Worm (Caenorhabditis elegans) whole organism, mixed stage, embryonic: ENCODE results near the gene ZK697.14.

Experiments used
- M03D4.4 ChIP-seq: sonication (generic microtip); optimal IDR thresholded peaks from 2 replicates; lab custom pipeline; 2017; ENCODE audit warnings: mild to moderate bottlenecking, missing genetic modification characterization, missing compliant biosample characterization
- bed-3 ChIP-seq: fragments of 200-800 bp; sonication (Bioruptor generic); optimal IDR thresholded peaks from 3 replicates; lab custom pipeline; 2018; ENCODE audit warnings: mild to moderate bottlenecking, missing genetic modification characterization, moderate library complexity, missing compliant biosample characterization
- ceh-39 ChIP-seq: fragments of 150-350 bp; optimal IDR thresholded peaks from 2 replicates; lab custom pipeline; 2014; ENCODE audit warnings: missing biosample characterization, missing genetic modification characterization
- ceh-43 ChIP-seq: fragments of 200-800 bp; sonication (Bioruptor generic); optimal IDR thresholded peaks from 2 replicates; lab custom pipeline; 2018; ENCODE audit warnings: mild to moderate bottlenecking, missing genetic modification characterization, moderate library complexity, missing compliant biosample characterization
- ceh-83 ChIP-seq: fragments of 200-800 bp; sonication (Bioruptor generic); optimal IDR thresholded peaks from 2 replicates; lab custom pipeline; 2018; ENCODE audit warnings: mild to moderate bottlenecking, missing genetic modification characterization, missing compliant biosample characterization
- ces-1 ChIP-seq: fragments of 150-350 bp; optimal IDR thresholded peaks from 2 replicates; lab custom pipeline; 2014; ENCODE audit warnings: missing biosample characterization, missing genetic modification reagents, missing genetic modification characterization
- cnd-1 ChIP-seq: fragments of 200-800 bp; sonication (Bioruptor generic); optimal IDR thresholded peaks from 2 replicates; lab custom pipeline; 2018; ENCODE audit warnings: mild to moderate bottlenecking, missing genetic modification characterization, missing compliant biosample characterization
- elt-1 ChIP-seq: sonication (generic microtip); optimal IDR thresholded peaks from 2 replicates; lab custom pipeline; 2017; ENCODE audit warnings: missing genetic modification characterization, mild to moderate bottlenecking, missing compliant biosample characterization, antibody characterized with exemption, moderate library complexity, borderline replicate concordance; ENCODE audit not compliant: insufficient read depth
- elt-3 ChIP-seq: fragments of 150-350 bp; optimal IDR thresholded peaks from 2 replicates; lab custom pipeline; 2014; ENCODE audit warnings: missing biosample characterization, missing genetic modification characterization
- flh-1 ChIP-seq: fragments of 200-800 bp; sonication (Bioruptor generic); optimal IDR thresholded peaks from 2 replicates; lab custom pipeline; 2018; ENCODE audit warnings: mild to moderate bottlenecking, missing genetic modification characterization, moderate library complexity, missing compliant biosample characterization
- ham-2 ChIP-seq: fragments of 200-800 bp; sonication (Bioruptor generic); optimal IDR thresholded peaks from 2 replicates; lab custom pipeline; 2018; ENCODE audit warnings: mild to moderate bottlenecking, missing genetic modification characterization, missing compliant biosample characterization
- hlh-1 ChIP-seq: fragments of 150-350 bp; optimal IDR thresholded peaks from 2 replicates; lab custom pipeline; 2014; ENCODE audit warnings: missing biosample characterization, missing genetic modification reagents, missing genetic modification characterization
- lin-13 ChIP-seq: fragments of 150-350 bp; optimal IDR thresholded peaks from 2 replicates; lab custom pipeline; 2014; ENCODE audit warnings: missing biosample characterization, missing genetic modification characterization
- lsy-2 ChIP-seq: fragments of 150-350 bp; optimal IDR thresholded peaks from 2 replicates; lab custom pipeline; 2014; ENCODE audit warnings: missing biosample characterization, missing genetic modification characterization
- mls-2 ChIP-seq: sonication (generic microtip); optimal IDR thresholded peaks from 2 replicates; lab custom pipeline; 2016; ENCODE audit warnings: mild to moderate bottlenecking, missing genetic modification characterization, moderate library complexity, missing compliant biosample characterization
- nhr-12 ChIP-seq: fragments of 150-350 bp; optimal IDR thresholded peaks from 2 replicates; lab custom pipeline; 2014; ENCODE audit warnings: missing biosample characterization, missing genetic modification characterization
- nhr-2 ChIP-seq: fragments of 150-350 bp; optimal IDR thresholded peaks from 2 replicates; lab custom pipeline; 2014; ENCODE audit warnings: missing biosample characterization, missing genetic modification characterization
- nhr-237 ChIP-seq: fragments of 150-350 bp; optimal IDR thresholded peaks from 2 replicates; lab custom pipeline; 2014; ENCODE audit warnings: missing biosample characterization, missing genetic modification characterization
- nhr-28 ChIP-seq: fragments of 150-350 bp; optimal IDR thresholded peaks from 2 replicates; lab custom pipeline; 2014; ENCODE audit warnings: missing biosample characterization, missing genetic modification characterization
- nhr-76 ChIP-seq: sonication (generic microtip); optimal IDR thresholded peaks from 2 replicates; lab custom pipeline; 2017; ENCODE audit warnings: missing biosample characterization, missing genetic modification characterization
- sem-2 ChIP-seq: fragments of 200-800 bp; sonication (Bioruptor generic); optimal IDR thresholded peaks from 2 replicates; lab custom pipeline; 2018; ENCODE audit warnings: mild to moderate bottlenecking, missing genetic modification characterization, missing compliant biosample characterization
- snpc-4 ChIP-seq: fragments of 150-350 bp; optimal IDR thresholded peaks from 2 replicates; lab custom pipeline; 2014; ENCODE audit warnings: missing biosample characterization, missing genetic modification characterization
- sptf-1 ChIP-seq: sonication (generic microtip); optimal IDR thresholded peaks from 2 replicates; lab custom pipeline; 2017; ENCODE audit warnings: mild to moderate bottlenecking, missing genetic modification characterization, moderate library complexity, missing compliant biosample characterization
- tbx-8 ChIP-seq: fragments of 200-800 bp; sonication (Bioruptor generic); optimal IDR thresholded peaks from 2 replicates; lab custom pipeline; 2018; ENCODE audit warnings: mild to moderate bottlenecking, missing genetic modification characterization, moderate library complexity, missing compliant biosample characterization
- unc-120 ChIP-seq: sonication (generic microtip); optimal IDR thresholded peaks from 2 replicates; lab custom pipeline; 2017; ENCODE audit warnings: missing genetic modification characterization, missing compliant biosample characterization; ENCODE audit not compliant: poor library complexity, severe bottlenecking
- unc-62 ChIP-seq: fragments of 150-350 bp; optimal IDR thresholded peaks from 2 replicates; lab custom pipeline; 2014; ENCODE audit warnings: missing biosample characterization, missing genetic modification reagents, missing genetic modification characterization
- zip-8 ChIP-seq: fragments of 150-350 bp; optimal IDR thresholded peaks from 2 replicates; lab custom pipeline; 2014; ENCODE audit warnings: missing biosample characterization, missing genetic modification characterization
- ztf-11 ChIP-seq: fragments of 150-350 bp; optimal IDR thresholded peaks from 2 replicates; lab custom pipeline; 2014; ENCODE audit warnings: missing biosample characterization, missing genetic modification characterization

Gene ZK697.14

DNA sequence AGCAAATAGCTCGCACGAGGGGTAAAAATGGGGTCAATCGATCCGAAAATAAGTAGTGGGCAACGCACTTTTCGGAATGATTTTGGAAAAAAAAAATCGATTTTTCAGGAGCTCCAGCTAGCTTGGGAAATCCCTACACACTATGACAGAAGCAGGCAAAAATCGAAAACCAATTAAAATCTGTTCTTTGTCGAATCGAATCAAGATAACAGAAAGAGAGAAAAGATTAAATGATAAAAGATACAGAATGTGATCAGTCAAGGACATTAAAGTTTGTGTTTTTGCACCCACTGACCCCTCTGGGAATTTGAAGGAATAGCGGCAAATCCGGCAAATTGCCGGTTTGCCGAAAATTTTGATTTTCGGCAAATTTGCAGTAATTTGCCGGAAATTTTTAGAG lies 11.9 kb upstream of the ZK697.14 start:
- TF ChIP-seq bed-3 (no peak), ceh-83 (GFP tag; lab: Kevin White, UChicago) (no peak), sptf-1 (tag; lab: Kevin White, UChicago) (no peak), tbx-8 (GFP tag; lab: Kevin White, UChicago) (no peak), snpc-4 (tag; lab: Kevin White, UChicago) (no peak), nhr-237 (tag; lab: Kevin White, UChicago) (no peak), ztf-11 (no peak), nhr-28 (tag; lab: Kevin White, UChicago) (no peak), nhr-12 (no peak), lin-13 (no peak), hlh-1 (tag; lab: Kevin White, UChicago) (no peak), sem-2 (GFP tag; lab: Kevin White, UChicago) (no peak)

DNA sequence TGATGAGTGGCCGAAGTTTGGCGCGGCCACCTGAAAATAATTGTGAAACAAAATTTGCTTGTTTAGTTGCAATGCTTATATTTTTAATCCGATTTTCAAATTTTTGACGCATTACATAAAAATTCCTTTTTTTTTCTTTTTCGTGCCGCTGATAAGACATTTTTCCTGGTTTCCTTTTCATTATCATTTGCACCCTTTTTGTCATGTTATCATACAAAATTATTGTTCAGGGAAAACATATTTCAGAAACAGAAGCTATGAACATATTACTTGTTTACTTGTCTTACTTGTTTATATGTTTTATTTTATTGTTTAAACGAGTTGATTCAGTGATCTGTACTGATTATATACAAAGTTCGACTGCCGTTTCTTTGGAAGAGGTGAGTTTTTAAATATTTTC lies 5.2 kb upstream of the ZK697.14 start, which contains the start of gene clec-205:
clec-205 (plus strand) TSS at position 212 of the 400 bp plus-strand sequence.
- TF ChIP-seq hlh-1 (tag; lab: Kevin White, UChicago) (no peak), snpc-4 (tag; lab: Kevin White, UChicago) (no peak), ham-2 (GFP tag; lab: Kevin White, UChicago) (no peak), nhr-76 (tag; lab: Kevin White, UChicago) (no peak), elt-3 (tag; lab: Kevin White, UChicago) (no peak), tbx-8 (GFP tag; lab: Kevin White, UChicago) (no peak), cnd-1 (tag; lab: Kevin White, UChicago) (no peak), zip-8 (tag; lab: Kevin White, UChicago) (no peak)

DNA sequence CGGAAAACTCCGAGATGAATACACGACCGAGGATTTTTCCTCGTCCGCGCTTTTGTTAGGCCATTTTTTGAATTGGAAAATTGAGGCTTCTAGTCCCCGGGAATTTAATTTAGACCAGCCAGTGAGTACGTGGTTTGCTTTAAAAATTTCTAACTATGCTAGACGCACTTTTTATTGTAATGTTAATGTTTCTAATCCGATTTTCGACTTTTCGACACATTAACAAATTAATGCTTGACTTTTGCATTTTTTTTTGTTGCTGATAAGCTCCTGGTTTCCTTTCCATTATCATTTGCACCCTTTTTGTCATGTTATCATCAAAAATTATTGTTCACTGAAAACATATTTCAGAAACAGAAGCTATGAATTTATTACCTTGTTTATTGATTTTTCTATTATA lies 1.4 kb upstream of the ZK697.14 start, which contains the start of gene clec-204:
clec-204 (plus strand) TSS at position 301 of the 400 bp plus-strand sequence.
- TF ChIP-seq snpc-4 (tag; lab: Kevin White, UChicago) (no peak), sem-2 (GFP tag; lab: Kevin White, UChicago) (no peak), flh-1 (GFP tag; lab: Kevin White, UChicago) (no peak), tbx-8 (GFP tag; lab: Kevin White, UChicago) (no peak), unc-62 (no peak), ztf-11 (no peak), nhr-237 (tag; lab: Kevin White, UChicago) (no peak), hlh-1 (tag; lab: Kevin White, UChicago) (no peak), M03D4.4 (tag; lab: Kevin White, UChicago) (no peak), elt-1 (no peak), nhr-2 (tag; lab: Kevin White, UChicago) (no peak), ceh-43 (no peak), bed-3 (no peak), ces-1 (GFP tag; lab: Kevin White, UChicago) (no peak)

ce11 chrV:1756099-1756498 lies 610 bp upstream of the ZK697.14 start:
- TF ChIP-seq ceh-39 (tag; lab: Kevin White, UChicago) = no peak
- TF ChIP-seq tbx-8 (GFP tag; lab: Kevin White, UChicago) = no peak
- no peak for TF ChIP-seq sptf-1 (tag; lab: Kevin White, UChicago)
- TF ChIP-seq nhr-28 (tag; lab: Kevin White, UChicago) = no peak
- no peak for TF ChIP-seq M03D4.4 (tag; lab: Kevin White, UChicago)
- TF ChIP-seq ceh-43 = no peak
- no peak for TF ChIP-seq unc-120 (tag; lab: Kevin White, UChicago)
- no peak for TF ChIP-seq nhr-76 (tag; lab: Kevin White, UChicago)

DNA sequence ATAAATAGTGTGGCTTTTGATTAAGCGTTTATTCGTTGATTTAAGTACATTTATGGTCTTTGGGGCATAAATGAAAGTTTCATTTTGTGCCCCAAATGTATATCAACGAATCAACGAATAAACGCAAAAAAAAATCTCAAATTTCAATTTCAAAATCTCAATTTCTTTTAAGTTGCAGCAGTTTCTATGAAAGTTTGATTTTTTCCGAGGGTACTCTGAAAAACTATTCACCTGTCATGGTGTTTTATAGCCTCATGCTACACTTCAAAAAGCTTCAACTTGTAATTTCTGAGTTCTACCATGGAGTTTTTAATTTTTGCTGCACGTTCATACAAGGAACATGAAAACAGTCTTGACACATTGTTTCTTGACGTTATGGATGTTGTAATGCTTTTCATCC lies 3.0 kb downstream of the ZK697.14 start, which contains the start of gene ZK697.1:
ZK697.1 (plus strand) TSS at position 301 of the 400 bp plus-strand sequence.
- TF ChIP-seq nhr-12 (no peak), snpc-4 (tag; lab: Kevin White, UChicago) (no peak), lsy-2 (no peak), ces-1 (GFP tag; lab: Kevin White, UChicago) (no peak), zip-8 (tag; lab: Kevin White, UChicago) (no peak), mls-2 (no peak), ceh-83 (GFP tag; lab: Kevin White, UChicago) (no peak), unc-62 (no peak)

- TF ChIP-seq unc-120 (tag; lab: Kevin White, UChicago) = no peak
- TF ChIP-seq ces-1 (GFP tag; lab: Kevin White, UChicago) = no peak
- TF ChIP-seq, all 35 proteins: peak for 0
Measured at ce11 chrV:1751449-1751848, 4.0 kb downstream of the ZK697.14 start, which contains the start of gene srh-199. Gene srh-199, minus strand, starts transcription at chrV:1751549.
